Worm (Caenorhabditis elegans): ENCODE results near the gene col-137.

ce11 chrIV:16627676-16628075 lies 25.1 kb upstream of the col-137 start, which contains the start of gene fipr-28:
- TF ChIP-seq lin-35 (GFP tag; optimal IDR thresholded peaks at IDR 0.05) (no peak), unc-62 (GFP tag; optimal IDR thresholded peaks at IDR 0.05) (no peak), madf-6 (GFP tag; IDR thresholded peaks at IDR 0.05) (no peak), B0336.3 (GFP tag; IDR thresholded peaks at IDR 0.05) (no peak), attf-3 (GFP tag; conservative IDR thresholded peaks at IDR 0.05) (no peak), F57A8.1 (GFP tag; optimal IDR thresholded peaks at IDR 0.05) (no peak), dox-1 (GFP tag; IDR thresholded peaks at IDR 0.05) (no peak), mes-4 (tag; optimal IDR thresholded peaks at IDR 0.05) (no peak), attf-6 (GFP tag; IDR thresholded peaks at IDR 0.05) (no peak), ztf-18 (tag; optimal IDR thresholded peaks at IDR 0.05) (no peak), dpff-1 (tag; optimal IDR thresholded peaks at IDR 0.05) (no peak), snpc-4 (GFP tag; optimal IDR thresholded peaks at IDR 0.05) (no peak), snpc-4 (tag; optimal IDR thresholded peaks at IDR 0.05) (no peak), ztf-26 (tag; optimal IDR thresholded peaks at IDR 0.05) (no peak)

All from whole organism, young adult.